Worm (Caenorhabditis elegans): ENCODE measurements around the gene F41E6.1.

ce11 chrV:8658577-8659362, 36.4 kb downstream of the F41E6.1 start:
- TF ChIP-seq ztf-11 (tag; optimal IDR thresholded peaks at IDR 0.05) (no peak), elt-3 (tag; optimal IDR thresholded peaks at IDR 0.05) (no peak), unc-62 (GFP tag; optimal IDR thresholded peaks at IDR 0.05) (peak; percentile 70), nhr-76 (tag; optimal IDR thresholded peaks at IDR 0.05) (no peak), ham-2 (GFP tag; optimal IDR thresholded peaks at IDR 0.05) (no peak), lin-13 (tag; optimal IDR thresholded peaks at IDR 0.05) (no peak), elt-1 (tag; optimal IDR thresholded peaks at IDR 0.05; ENCODE audit: borderline replicate concordance, insufficient read depth) (no peak), unc-39 (tag; optimal IDR thresholded peaks at IDR 0.05) (no peak), nhr-28 (tag; optimal IDR thresholded peaks at IDR 0.05) (no peak), lsy-2 (tag; optimal IDR thresholded peaks at IDR 0.05) (no peak), lin-32 (GFP tag; optimal IDR thresholded peaks at IDR 0.05) (no peak)

Measured in whole organism, mixed stage, embryonic.